Fruit fly (Drosophila melanogaster) whole organism, embryonic: ENCODE measurements around the gene CG9393.

Experiments
- Ada2b ChIP-seq: fragments of 200-800 bp; sonication (Bioruptor generic); IDR thresholded peaks from 2 replicates; pipeline ENCODE4 v1.3.6; 2022; ENCODE audit warnings: missing biosample characterization, missing genetic modification characterization
- C15 ChIP-seq: fragments of 200-800 bp; sonication (Bioruptor generic); IDR thresholded peaks from 3 replicates; pipeline ENCODE4 v1.3.6; 2022; ENCODE audit warnings: missing biosample characterization, missing genetic modification characterization
- CG10543 ChIP-seq: fragments of 200-800 bp; sonication (Bioruptor generic); optimal IDR thresholded peaks from 3 replicates; lab custom pipeline; 2017; ENCODE audit warnings: missing biosample characterization, mild to moderate bottlenecking, missing genetic modification characterization, moderate library complexity
- CG12071 ChIP-seq: fragments of 200-800 bp; sonication (Bioruptor generic); optimal IDR thresholded peaks from 3 replicates; lab custom pipeline; 2018; ENCODE audit warnings: missing biosample characterization, mild to moderate bottlenecking, missing genetic modification characterization
- CG12104 ChIP-seq: fragments of 200-800 bp; sonication (Bioruptor generic); optimal IDR thresholded peaks from 3 replicates; lab custom pipeline; 2016; ENCODE audit warnings: missing biosample characterization, missing genetic modification characterization
- CG1233 ChIP-seq: fragments of 200-800 bp; sonication (Bioruptor generic); optimal IDR thresholded peaks from 4 replicates; lab custom pipeline; 2018; ENCODE audit warnings: missing biosample characterization, mild to moderate bottlenecking, missing genetic modification characterization
- CG12942 ChIP-seq: fragments of 200-800 bp; sonication (Bioruptor generic); optimal IDR thresholded peaks from 3 replicates; lab custom pipeline; 2016; ENCODE audit warnings: missing biosample characterization, missing genetic modification characterization
- CG14860 ChIP-seq: fragments of 200-800 bp; sonication (Bioruptor generic); IDR thresholded peaks from 3 replicates; pipeline ENCODE4 v1.3.6; 2022; ENCODE audit warnings: missing biosample characterization, missing genetic modification characterization; ENCODE audit not compliant: partially characterized antibody
- CG14965 ChIP-seq: fragments of 200-800 bp; sonication (Bioruptor generic); optimal IDR thresholded peaks from 2 replicates; lab custom pipeline; 2016; ENCODE audit warnings: missing biosample characterization, missing genetic modification characterization, borderline replicate concordance
- CG17612 ChIP-seq: fragments of 200-800 bp; sonication (Bioruptor generic); IDR thresholded peaks from 2 replicates; pipeline ENCODE4 v1.3.6; 2022; ENCODE audit warnings: missing biosample characterization, missing genetic modification characterization
- CG2116 ChIP-seq: fragments of 200-800 bp; sonication (Bioruptor generic); optimal IDR thresholded peaks from 3 replicates; lab custom pipeline; 2018; ENCODE audit warnings: missing biosample characterization, mild to moderate bottlenecking, missing genetic modification characterization
- CG2678 ChIP-seq: fragments of 200-800 bp; sonication (Bioruptor generic); optimal IDR thresholded peaks from 3 replicates; lab custom pipeline; 2019; ENCODE audit warnings: missing biosample characterization, mild to moderate bottlenecking, missing genetic modification characterization, moderate library complexity
- CG2889 ChIP-seq: fragments of 200-800 bp; sonication (Bioruptor generic); IDR thresholded peaks from 3 replicates; pipeline ENCODE4 v1.3.6; 2022; ENCODE audit warnings: missing biosample characterization, missing genetic modification characterization
- CG31224 ChIP-seq: fragments of 200-800 bp; sonication (Bioruptor generic); IDR thresholded peaks from 2 replicates; pipeline ENCODE4 v1.3.6; 2022; ENCODE audit warnings: missing biosample characterization, missing genetic modification characterization
- CG31388 ChIP-seq: fragments of 200-800 bp; sonication (Bioruptor generic); optimal IDR thresholded peaks from 2 replicates; lab custom pipeline; 2016; ENCODE audit warnings: missing biosample characterization, missing genetic modification characterization
- CG3281 ChIP-seq: fragments of 200-800 bp; sonication (Bioruptor generic); optimal IDR thresholded peaks from 3 replicates; lab custom pipeline; 2017; ENCODE audit warnings: missing biosample characterization, mild to moderate bottlenecking, missing genetic modification characterization
- CG33557 ChIP-seq: fragments of 200-800 bp; sonication (Bioruptor generic); optimal IDR thresholded peaks from 2 replicates; lab custom pipeline; 2019; ENCODE audit warnings: missing biosample characterization, mild to moderate bottlenecking, missing genetic modification characterization, moderate library complexity
- CG6689 ChIP-seq: fragments of 200-800 bp; sonication (Bioruptor generic); IDR thresholded peaks from 2 replicates; pipeline ENCODE4 v1.3.6; 2022; ENCODE audit warnings: missing biosample characterization, missing genetic modification characterization
- CG9437 ChIP-seq: fragments of 200-800 bp; sonication (Bioruptor generic); optimal IDR thresholded peaks from 2 replicates; lab custom pipeline; 2018; ENCODE audit warnings: missing biosample characterization, mild to moderate bottlenecking, missing genetic modification characterization
- D19A ChIP-seq: fragments of 200-800 bp; optimal IDR thresholded peaks from 3 replicates; lab custom pipeline; 2019; ENCODE audit warnings: missing biosample characterization, mild to moderate bottlenecking, missing genetic modification characterization, moderate library complexity
- D19B ChIP-seq: fragments of 200-800 bp; sonication (Bioruptor generic); optimal IDR thresholded peaks from 2 replicates; lab custom pipeline; 2017; ENCODE audit warnings: missing biosample characterization, mild to moderate bottlenecking, missing genetic modification characterization
- Dip3 ChIP-seq: fragments of 200-800 bp; sonication (Bioruptor generic); optimal IDR thresholded peaks from 3 replicates; lab custom pipeline; 2016; ENCODE audit warnings: missing biosample characterization, missing genetic modification characterization
- Gsc ChIP-seq: fragments of 200-800 bp; sonication (Bioruptor generic); IDR thresholded peaks from 2 replicates; pipeline ENCODE4 v1.3.6; 2022; ENCODE audit warnings: missing biosample characterization, missing genetic modification characterization
- Jarid2 ChIP-seq: fragments of 200-800 bp; sonication (Bioruptor generic); optimal IDR thresholded peaks from 3 replicates; lab custom pipeline; 2017; ENCODE audit warnings: mild to moderate bottlenecking, missing biosample characterization, missing genetic modification reagents, missing genetic modification characterization
- Kr ChIP-seq: fragments of 200-800 bp; sonication (Bioruptor generic); optimal IDR thresholded peaks from 2 replicates; lab custom pipeline; 2017; ENCODE audit warnings: missing biosample characterization, mild to moderate bottlenecking, missing genetic modification characterization
- Mad ChIP-seq: fragments of 200-800 bp; sonication (Bioruptor generic); optimal IDR thresholded peaks from 2 replicates; lab custom pipeline; 2016; ENCODE audit warnings: missing biosample characterization, missing genetic modification characterization
- NK7.1 ChIP-seq: fragments of 200-800 bp; sonication (Bioruptor generic); optimal IDR thresholded peaks from 3 replicates; lab custom pipeline; 2016; ENCODE audit warnings: missing biosample characterization, missing genetic modification characterization
- Oli ChIP-seq: fragments of 200-800 bp; sonication (Bioruptor generic); optimal IDR thresholded peaks from 2 replicates; lab custom pipeline; 2018; ENCODE audit warnings: missing biosample characterization, mild to moderate bottlenecking, missing genetic modification characterization, moderate library complexity
- Rx ChIP-seq: fragments of 200-800 bp; sonication (Bioruptor generic); IDR thresholded peaks from 2 replicates; pipeline ENCODE4 v1.3.6; 2022; ENCODE audit warnings: missing biosample characterization, missing genetic modification characterization
- Tbp ChIP-seq: fragments of >200 bp; optimal IDR thresholded peaks from 2 replicates; lab custom pipeline; 2018; ENCODE audit warnings: missing biosample characterization, missing genetic modification characterization
- ash1 ChIP-seq: fragments of 200-800 bp; sonication (Bioruptor generic); optimal IDR thresholded peaks from 2 replicates; lab custom pipeline; 2018; ENCODE audit warnings: missing biosample characterization, mild to moderate bottlenecking, missing genetic modification characterization
- bsh ChIP-seq, 2 experiments: fragments of 200-800 bp; sonication (Bioruptor generic); optimal IDR thresholded peaks; 2 replicates each; lab custom pipeline; 2017 to 2018; ENCODE audit warnings: mild to moderate bottlenecking in 2 of 2, missing biosample characterization in 2 of 2, missing genetic modification characterization in 2 of 2, moderate library complexity in 1 of 2
- cas ChIP-seq: fragments of 200-800 bp; sonication (Bioruptor generic); IDR thresholded peaks from 2 replicates; pipeline ENCODE4 v1.3.6; 2022; ENCODE audit warnings: missing biosample characterization, missing genetic modification characterization
- chif ChIP-seq, 2 experiments: fragments of 200-800 bp; sonication (Bioruptor generic); optimal IDR thresholded peaks; 3 replicates each; lab custom pipeline; 2016; ENCODE audit warnings: missing biosample characterization in 2 of 2, missing genetic modification characterization in 2 of 2
- cwo ChIP-seq: fragments of 200-800 bp; sonication (Bioruptor generic); optimal IDR thresholded peaks from 3 replicates; lab custom pipeline; 2017; ENCODE audit warnings: missing biosample characterization, missing genetic modification characterization, mild to moderate bottlenecking, moderate library complexity, missing genetic modification reagents
- dan ChIP-seq: fragments of 200-800 bp; sonication (Bioruptor generic); IDR thresholded peaks from 2 replicates; pipeline ENCODE4 v1.3.6; 2022; ENCODE audit warnings: missing biosample characterization, missing genetic modification characterization
- dmrt11E ChIP-seq: fragments of 200-800 bp; sonication (Bioruptor generic); optimal IDR thresholded peaks from 3 replicates; lab custom pipeline; 2018; ENCODE audit warnings: missing biosample characterization, mild to moderate bottlenecking, missing genetic modification characterization, moderate library complexity
- hth ChIP-seq: fragments of >200 bp; optimal IDR thresholded peaks from 2 replicates; lab custom pipeline; 2017; ENCODE audit warnings: inconsistent platforms
- kah ChIP-seq: fragments of 200-800 bp; sonication (Bioruptor generic); optimal IDR thresholded peaks from 2 replicates; lab custom pipeline; 2018; ENCODE audit warnings: missing biosample characterization, mild to moderate bottlenecking, missing genetic modification characterization
- kay ChIP-seq: fragments of 200-800 bp; sonication (Bioruptor generic); optimal IDR thresholded peaks from 2 replicates; lab custom pipeline; 2016; ENCODE audit warnings: missing biosample characterization, missing genetic modification characterization
- kni ChIP-seq: fragments of 200-800 bp; sonication (Bioruptor generic); optimal IDR thresholded peaks from 3 replicates; lab custom pipeline; 2017; ENCODE audit warnings: mild to moderate bottlenecking, missing biosample characterization, missing genetic modification reagents, missing genetic modification characterization
- lab ChIP-seq: fragments of 200-800 bp; sonication (Bioruptor generic); optimal IDR thresholded peaks from 3 replicates; lab custom pipeline; 2017; ENCODE audit warnings: missing biosample characterization, missing genetic modification characterization, mild to moderate bottlenecking, moderate library complexity, missing genetic modification reagents
- odd ChIP-seq: fragments of 200-800 bp; sonication (Bioruptor generic); optimal IDR thresholded peaks from 2 replicates; lab custom pipeline; 2017; ENCODE audit warnings: missing biosample characterization, mild to moderate bottlenecking, missing genetic modification characterization
- ranshi ChIP-seq: fragments of 200-800 bp; sonication (Bioruptor generic); IDR thresholded peaks from 2 replicates; pipeline ENCODE4 v1.3.6; 2022; ENCODE audit warnings: missing biosample characterization, missing genetic modification characterization
- run ChIP-seq: fragments of 200-800 bp; sonication (Bioruptor generic); optimal IDR thresholded peaks from 3 replicates; lab custom pipeline; 2018; ENCODE audit warnings: missing biosample characterization, mild to moderate bottlenecking, missing genetic modification characterization
- stwl ChIP-seq: fragments of 200-800 bp; sonication (Bioruptor generic); optimal IDR thresholded peaks from 3 replicates; lab custom pipeline; 2018; ENCODE audit warnings: missing biosample characterization, mild to moderate bottlenecking, missing genetic modification characterization, moderate library complexity
- tin ChIP-seq: fragments of 200-800 bp; sonication (Bioruptor generic); optimal IDR thresholded peaks from 3 replicates; lab custom pipeline; 2016; ENCODE audit warnings: missing biosample characterization, missing genetic modification characterization
- zf30C ChIP-seq: fragments of 200-800 bp; sonication (Bioruptor generic); optimal IDR thresholded peaks from 3 replicates; lab custom pipeline; 2018; ENCODE audit warnings: missing biosample characterization, mild to moderate bottlenecking, missing genetic modification characterization

CG9393 gene

dm6 chr3R:9533181-9534124 is 30.0 kb downstream of the CG9393 start (continued):
- TF ChIP-seq kah (GFP tag; lab: Kevin White, UChicago) (peak; percentile 90), Dip3 (GFP tag; lab: Kevin White, UChicago) (peak; percentile 93), CG2116 (GFP tag; lab: Kevin White, UChicago) (peak; percentile 79), Ada2b (GFP tag; lab: Robert Waterston, UW) (peak; percentile 83), CG31224 (peak; percentile 81; the same call in 1 of the 2 replicates), tin (GFP tag; lab: Kevin White, UChicago) (peak; percentile 94), Mad (peak; percentile 92), ash1 (GFP tag; lab: Kevin White, UChicago) (peak; percentile 33), D19B (peak; percentile 94), NK7.1 (peak; percentile 87), CG33557 (GFP tag; lab: Kevin White, UChicago) (peak; percentile 84), odd (GFP tag; lab: Kevin White, UChicago) (peak; percentile 98), CG2678 (peak; percentile 99), Kr (GFP tag; lab: Kevin White, UChicago) (no peak), CG6689 (peak; percentile 94), zf30C (no peak), cas (peak; percentile 61), Gsc (GFP tag; lab: Robert Waterston, UW) (peak; percentile 78), lab (GFP tag; lab: Kevin White, UChicago) (peak; percentile 96), D19A (tag; lab: Kevin White, UChicago) (peak; percentile 94), stwl (no peak), Rx (GFP tag; lab: Robert Waterston, UW) (peak; percentile 53; the same call in 1 of the 2 replicates), CG31388 (GFP tag; lab: Kevin White, UChicago) (peak; percentile 87), Oli (peak; percentile 98), C15 (GFP tag; lab: Robert Waterston, UW) (peak; percentile 71; the same call in 2 of the 3 replicates), CG9437 (GFP tag; lab: Kevin White, UChicago) (peak; percentile 95), CG17612 (peak; percentile 33; the same call in 1 of the 2 replicates), CG14965 (no peak), CG14860 (GFP tag; lab: Robert Waterston, UW) (peak; percentile 46; the same call in 2 of the 3 replicates), run (tag; lab: Kevin White, UChicago) (peak; percentile 93), bsh (GFP tag; optimal IDR thresholded peaks at IDR 0.05; lab: Kevin White, UChicago) (peak; percentile 83 to 96), CG12071 (GFP tag; lab: Kevin White, UChicago) (peak; percentile 92), CG12104 (GFP tag; lab: Kevin White, UChicago) (peak; percentile 97), hth (lab: Kevin White, UChicago) (no peak), CG3281 (GFP tag; lab: Kevin White, UChicago) (peak; percentile 98), cwo (peak; percentile 95), CG2889 (GFP tag; lab: Robert Waterston, UW) (peak; percentile 71; the same call in 1 of the 3 replicates), dmrt11E (tag; lab: Kevin White, UChicago) (peak; percentile 85), CG12942 (GFP tag; lab: Kevin White, UChicago) (peak; percentile 91), CG1233 (GFP tag; lab: Kevin White, UChicago) (peak; percentile 96), kay (GFP tag; lab: Kevin White, UChicago) (peak; percentile 96), chif (GFP tag; optimal IDR thresholded peaks at IDR 0.05; lab: Kevin White, UChicago) (peak; percentile 89 to 90), kni (GFP tag; lab: Kevin White, UChicago) (peak; percentile 88), dan (GFP tag; lab: Robert Waterston, UW) (peak; percentile 39; the same call in 1 of the 2 replicates), ranshi (GFP tag; lab: Robert Waterston, UW) (peak; percentile 80; the same call in 1 of the 2 replicates), Tbp (no peak), CG10543 (peak; percentile 98), Jarid2 (GFP tag; lab: Kevin White, UChicago) (peak; percentile 82)
